Worm (Caenorhabditis elegans): Measurements from ENCODE around the gene srd-67.

ce11 chrIII:2253027-2253499, 7.4 kb upstream of the srd-67 start, which contains the start of gene fbxa-73:
- TF ChIP-seq ccch-3 (GFP tag; optimal IDR thresholded peaks at IDR 0.05) (no peak), ama-1 (optimal IDR thresholded peaks at IDR 0.05) (no peak), ama-1 (GFP tag; optimal IDR thresholded peaks at IDR 0.05) (no peak)

Data from whole organism, young adult.